Fruit fly (Drosophila melanogaster) whole organism, pupa: Measurements from ENCODE around the gene Ugt301D1.

ENCODE experiments used
- CG10348 ChIP-seq: fragments of 200-800 bp; sonication (Bioruptor generic); IDR thresholded peaks from 2 replicates; pipeline ENCODE4 v1.3.6; 2022; ENCODE audit warnings: missing biosample characterization, missing genetic modification characterization
- CG12605 ChIP-seq: fragments of 200-800 bp; sonication (Bioruptor generic); IDR thresholded peaks from 2 replicates; pipeline ENCODE4 v1.3.6; 2022; ENCODE audit warnings: missing biosample characterization, missing genetic modification characterization
- CG13204 ChIP-seq: fragments of 200-800 bp; sonication (Bioruptor generic); optimal IDR thresholded peaks from 2 replicates; lab custom pipeline; 2018; ENCODE audit warnings: missing biosample characterization, mild to moderate bottlenecking, missing genetic modification characterization, moderate library complexity
- CG14655 ChIP-seq: fragments of 200-800 bp; sonication (Bioruptor generic); optimal IDR thresholded peaks from 3 replicates; lab custom pipeline; 2017; ENCODE audit warnings: mild to moderate bottlenecking, missing biosample characterization, missing genetic modification reagents, missing genetic modification characterization
- CG15710 ChIP-seq: fragments of 200-800 bp; sonication (Bioruptor generic); optimal IDR thresholded peaks from 2 replicates; lab custom pipeline; 2018; ENCODE audit warnings: missing biosample characterization, mild to moderate bottlenecking, missing genetic modification characterization, moderate library complexity
- CG17806 ChIP-seq: fragments of 200-800 bp; sonication (Bioruptor generic); optimal IDR thresholded peaks from 2 replicates; lab custom pipeline; 2018; ENCODE audit warnings: missing biosample characterization, mild to moderate bottlenecking, missing genetic modification characterization, moderate library complexity
- CG32121 ChIP-seq: fragments of 200-800 bp; sonication (Bioruptor generic); IDR thresholded peaks from 2 replicates; pipeline ENCODE4 v1.3.6; 2022; ENCODE audit warnings: missing biosample characterization, missing genetic modification characterization
- CG34367 ChIP-seq: fragments of 200-800 bp; sonication (Bioruptor generic); optimal IDR thresholded peaks from 2 replicates; lab custom pipeline; 2018; ENCODE audit warnings: missing biosample characterization, mild to moderate bottlenecking, missing genetic modification characterization
- CG4496 ChIP-seq: fragments of 200-800 bp; sonication (Bioruptor generic); IDR thresholded peaks from 3 replicates; pipeline ENCODE4 v1.3.6; 2022; ENCODE audit warnings: missing biosample characterization, missing genetic modification characterization
- CG8159 ChIP-seq: fragments of 200-800 bp; sonication (Bioruptor generic); optimal IDR thresholded peaks from 3 replicates; lab custom pipeline; 2018; ENCODE audit warnings: missing biosample characterization, mild to moderate bottlenecking, missing genetic modification characterization, moderate library complexity
- CG8301 ChIP-seq: fragments of 200-800 bp; sonication (Bioruptor generic); optimal IDR thresholded peaks from 2 replicates; lab custom pipeline; 2018; ENCODE audit warnings: missing biosample characterization, mild to moderate bottlenecking, missing genetic modification characterization
- CG9948 ChIP-seq: fragments of 200-800 bp; sonication (Bioruptor generic); optimal IDR thresholded peaks from 2 replicates; lab custom pipeline; 2018; ENCODE audit warnings: missing biosample characterization, mild to moderate bottlenecking, missing genetic modification characterization, moderate library complexity
- D1 ChIP-seq: fragments of 200-800 bp; sonication (Bioruptor generic); optimal IDR thresholded peaks from 2 replicates; lab custom pipeline; 2018; ENCODE audit warnings: missing biosample characterization, mild to moderate bottlenecking, missing genetic modification characterization, moderate library complexity
- EcR ChIP-seq: fragments of 200-800 bp; sonication (Bioruptor generic); optimal IDR thresholded peaks from 3 replicates; lab custom pipeline; 2019; ENCODE audit warnings: missing biosample characterization, missing genetic modification characterization, mild to moderate bottlenecking, moderate library complexity, missing genetic modification reagents
- Ets98B ChIP-seq: fragments of 200-800 bp; sonication (Bioruptor generic); IDR thresholded peaks from 2 replicates; pipeline ENCODE4 v1.3.6; 2022; ENCODE audit warnings: missing biosample characterization, missing genetic modification characterization
- Pif1A ChIP-seq: fragments of 200-800 bp; sonication (Bioruptor generic); optimal IDR thresholded peaks from 3 replicates; lab custom pipeline; 2016; ENCODE audit warnings: missing biosample characterization, missing genetic modification characterization
- Pif1B ChIP-seq: fragments of 200-800 bp; sonication (Bioruptor generic); optimal IDR thresholded peaks from 3 replicates; lab custom pipeline; 2016; ENCODE audit warnings: missing biosample characterization, missing genetic modification characterization
- Snoo ChIP-seq: fragments of 200-800 bp; sonication (Bioruptor generic); optimal IDR thresholded peaks from 3 replicates; lab custom pipeline; 2017; ENCODE audit warnings: missing biosample characterization, mild to moderate bottlenecking, missing genetic modification characterization, inconsistent platforms
- fd96Ca ChIP-seq: fragments of 200-800 bp; sonication (Bioruptor generic); IDR thresholded peaks from 3 replicates; pipeline ENCODE4 v1.3.6; 2022; ENCODE audit warnings: missing biosample characterization, missing genetic modification characterization
- gl ChIP-seq: fragments of 200-800 bp; sonication (Bioruptor generic); optimal IDR thresholded peaks from 2 replicates; lab custom pipeline; 2018; ENCODE audit warnings: missing biosample characterization, mild to moderate bottlenecking, missing genetic modification characterization
- rn ChIP-seq: fragments of 200-800 bp; sonication (Bioruptor generic); IDR thresholded peaks from 2 replicates; pipeline ENCODE4 v1.3.6; 2022; ENCODE audit warnings: missing biosample characterization, missing genetic modification characterization

Gene Ugt301D1

dm6 chr2L:18480326-18481028 is 28.9 kb upstream of the Ugt301D1 start:
- TF ChIP-seq D1 (tag; lab: Kevin White, UChicago) (no peak), EcR (GFP tag; lab: Kevin White, UChicago) (peak; percentile 73), fd96Ca (GFP tag; lab: Robert Waterston, UW) (no peak), CG9948 (tag; lab: Kevin White, UChicago) (no peak)

- TF ChIP-seq CG17806 (tag; lab: Kevin White, UChicago) (no peak), fd96Ca (GFP tag; lab: Robert Waterston, UW) (no peak), Ets98B (GFP tag; lab: Robert Waterston, UW) (no peak), CG32121 (no peak), EcR (GFP tag; lab: Kevin White, UChicago) (no peak)
These were observed 28.3 kb upstream of the Ugt301D1 start for dm6 chr2L:18481064-18481463.

dm6 chr2L:18481746-18482145 is 27.6 kb upstream of the Ugt301D1 start:
- TF ChIP-seq EcR (GFP tag; lab: Kevin White, UChicago) = peak; percentile 70
- peak; percentile 60 for TF ChIP-seq CG13204
- TF ChIP-seq CG15710 (tag; lab: Kevin White, UChicago) = no peak
- TF ChIP-seq CG12605 (GFP tag; lab: Robert Waterston, UW) = no peak

- TF ChIP-seq Ets98B (GFP tag; lab: Robert Waterston, UW) = 0 out of 2 replicates have a peak, but pooled peaks have one; percentile 28
- TF ChIP-seq fd96Ca (GFP tag; lab: Robert Waterston, UW) = no peak
- no peak for TF ChIP-seq rn (GFP tag; lab: Robert Waterston, UW)
- peak; percentile 49 for TF ChIP-seq Pif1A (GFP tag; lab: Kevin White, UChicago)
- no peak for TF ChIP-seq CG10348
- TF ChIP-seq gl (tag; lab: Kevin White, UChicago) = no peak
- peak; percentile 87 for TF ChIP-seq CG9948 (tag; lab: Kevin White, UChicago)
- peak; percentile 74 for TF ChIP-seq D1 (tag; lab: Kevin White, UChicago)
- peak; percentile 71 for TF ChIP-seq CG15710 (tag; lab: Kevin White, UChicago)
- peak; percentile 18; the same call in 1 of the 2 replicates for TF ChIP-seq CG32121
- TF ChIP-seq CG12605 (GFP tag; lab: Robert Waterston, UW) = 0 out of 2 replicates have a peak, but pooled peaks have one; percentile 19
- TF ChIP-seq CG8159 (tag; lab: Kevin White, UChicago) = peak; percentile 84
- no peak for TF ChIP-seq EcR (GFP tag; lab: Kevin White, UChicago)
- no peak for TF ChIP-seq Snoo (tag; lab: Kevin White, UChicago)
- TF ChIP-seq CG34367 (tag; lab: Kevin White, UChicago) = peak; percentile 57
- peak; percentile 31 for TF ChIP-seq Pif1B
- TF ChIP-seq CG8301 (tag; lab: Kevin White, UChicago) = peak; percentile 59
- TF ChIP-seq CG17806 (tag; lab: Kevin White, UChicago) = peak; percentile 77
- no peak for TF ChIP-seq CG13204
- TF ChIP-seq CG4496 (GFP tag; lab: Robert Waterston, UW) = 0 out of 3 replicates have a peak, but pooled peaks have one; percentile 24
- TF ChIP-seq CG14655 (GFP tag; lab: Kevin White, UChicago) = peak; percentile 83
These were observed 27.2 kb upstream of the Ugt301D1 start for dm6 chr2L:18482170-18482569.

dm6 chr2L:18482989-18483388 is 26.4 kb upstream of the Ugt301D1 start:
- TF ChIP-seq CG9948 (tag; lab: Kevin White, UChicago) (no peak), fd96Ca (GFP tag; lab: Robert Waterston, UW) (no peak), CG13204 (no peak), CG8159 (tag; lab: Kevin White, UChicago) (no peak), Snoo (tag; lab: Kevin White, UChicago) (no peak), EcR (GFP tag; lab: Kevin White, UChicago) (no peak), gl (tag; lab: Kevin White, UChicago) (no peak), CG17806 (tag; lab: Kevin White, UChicago) (no peak), CG4496 (GFP tag; lab: Robert Waterston, UW) (no peak), Pif1A (GFP tag; lab: Kevin White, UChicago) (no peak), Pif1B (no peak), CG32121 (no peak), CG14655 (GFP tag; lab: Kevin White, UChicago) (no peak), CG34367 (tag; lab: Kevin White, UChicago) (no peak), D1 (tag; lab: Kevin White, UChicago) (no peak), Ets98B (GFP tag; lab: Robert Waterston, UW) (no peak), CG15710 (tag; lab: Kevin White, UChicago) (no peak), CG10348 (no peak), CG8301 (tag; lab: Kevin White, UChicago) (no peak)

dm6 chr2L:18484040-18484381 is 25.3 kb upstream of the Ugt301D1 start:
- TF ChIP-seq CG17806 (tag; lab: Kevin White, UChicago) (no peak), CG4496 (GFP tag; lab: Robert Waterston, UW) (no peak), CG12605 (GFP tag; lab: Robert Waterston, UW) (no peak), Pif1B (no peak), CG8159 (tag; lab: Kevin White, UChicago) (no peak), gl (tag; lab: Kevin White, UChicago) (no peak), Pif1A (GFP tag; lab: Kevin White, UChicago) (no peak), D1 (tag; lab: Kevin White, UChicago) (no peak), CG32121 (no peak), CG15710 (tag; lab: Kevin White, UChicago) (no peak), CG14655 (GFP tag; lab: Kevin White, UChicago) (no peak), CG8301 (tag; lab: Kevin White, UChicago) (no peak), rn (GFP tag; lab: Robert Waterston, UW) (no peak), CG10348 (no peak)
